Worm (Caenorhabditis elegans) whole organism, L3 larva: ENCODE results near the gene spp-27.

Experiments
- daf-12 ChIP-seq: fragments of 150-350 bp; optimal IDR thresholded peaks from 2 replicates; lab custom pipeline; 2014; ENCODE audit warnings: missing biosample characterization, missing genetic modification reagents, missing genetic modification characterization
- fos-1 ChIP-seq: fragments of 150-350 bp; optimal IDR thresholded peaks from 2 replicates; lab custom pipeline; 2014; ENCODE audit warnings: missing biosample characterization, missing genetic modification characterization
- unc-62 ChIP-seq: fragments of 150-350 bp; sonication (generic microtip); optimal IDR thresholded peaks from 4 replicates; lab custom pipeline; 2014; ENCODE audit warnings: missing biosample characterization, missing genetic modification reagents, missing genetic modification characterization

- TF ChIP-seq unc-62 (GFP tag; lab: Kevin White, UChicago) (no peak), daf-12 (tag; lab: Kevin White, UChicago) (no peak), fos-1 (tag; lab: Kevin White, UChicago) (no peak)
These were observed 10.3 kb downstream of the spp-27 start, which contains the start of gene dre-1 for ce11 chrV:6546450-6547171.
